Fruit fly (Drosophila melanogaster) whole organism, wandering third instar larva: ENCODE data around the gene Zasp66.

Experiments used
- Abd-B ChIP-seq: fragments of >200 bp; optimal IDR thresholded peaks from 2 replicates; lab custom pipeline; 2017; ENCODE audit warnings: missing biosample characterization, missing genetic modification characterization
- CG32264 ChIP-seq: fragments of 200-800 bp; sonication (Bioruptor generic); optimal IDR thresholded peaks from 2 replicates; lab custom pipeline; 2016; ENCODE audit warnings: missing biosample characterization, missing genetic modification characterization
- CG9705 ChIP-seq: fragments of 200-800 bp; sonication (Bioruptor generic); optimal IDR thresholded peaks from 2 replicates; lab custom pipeline; 2018; ENCODE audit warnings: missing biosample characterization, mild to moderate bottlenecking, missing genetic modification characterization
- CrebA ChIP-seq: fragments of 200-800 bp; sonication (Bioruptor generic); optimal IDR thresholded peaks from 2 replicates; lab custom pipeline; 2016; ENCODE audit warnings: missing biosample characterization, mild to moderate bottlenecking, missing genetic modification characterization, borderline replicate concordance
- Dfd ChIP-seq: fragments of >200 bp; optimal IDR thresholded peaks from 2 replicates; lab custom pipeline; 2017; ENCODE audit warnings: missing biosample characterization, missing genetic modification characterization
- Dif ChIP-seq: fragments of 200-275, 200-300 bp; sonication (Bioruptor generic); optimal IDR thresholded peaks from 2 replicates; lab custom pipeline; 2018; ENCODE audit warnings: missing biosample characterization, missing genetic modification characterization; ENCODE audit not compliant: partially characterized antibody
- GATAd ChIP-seq: sonication (Bioruptor generic); optimal IDR thresholded peaks from 2 replicates; lab custom pipeline; 2016; ENCODE audit warnings: missing biosample characterization, missing genetic modification characterization
- HLH106 ChIP-seq: fragments of 200-800 bp; optimal IDR thresholded peaks from 3 replicates; lab custom pipeline; 2019; ENCODE audit warnings: missing biosample characterization, mild to moderate bottlenecking, missing genetic modification characterization, moderate library complexity
- Hnf4 ChIP-seq: fragments of 200-800 bp; sonication (Bioruptor generic); optimal IDR thresholded peaks from 2 replicates; lab custom pipeline; 2016; ENCODE audit warnings: missing biosample characterization, mild to moderate bottlenecking, missing genetic modification characterization
- Hr78 ChIP-seq: fragments of >200 bp; optimal IDR thresholded peaks from 2 replicates; lab custom pipeline; 2017; ENCODE audit warnings: missing biosample characterization, missing genetic modification characterization
- Hr83 ChIP-seq: fragments of 200-300 bp; sonication (Bioruptor generic); optimal IDR thresholded peaks from 2 replicates; lab custom pipeline; 2016; ENCODE audit warnings: missing biosample characterization, mild to moderate bottlenecking, missing genetic modification characterization, moderate library complexity; ENCODE audit not compliant: poor library complexity, severe bottlenecking
- Jra ChIP-seq: sonication (Bioruptor generic); optimal IDR thresholded peaks from 2 replicates; lab custom pipeline; 2016; ENCODE audit warnings: missing biosample characterization, missing genetic modification characterization
- Myc ChIP-seq: fragments of >200 bp; optimal IDR thresholded peaks from 2 replicates; lab custom pipeline; 2017
- N ChIP-seq: fragments of >200 bp; optimal IDR thresholded peaks from 2 replicates; lab custom pipeline; 2018; ENCODE audit warnings: missing biosample characterization, missing external identifiers, missing genetic modification characterization
- OdsH ChIP-seq: fragments of 200-800 bp; sonication (Bioruptor generic); optimal IDR thresholded peaks from 2 replicates; lab custom pipeline; 2016; ENCODE audit warnings: missing biosample characterization, mild to moderate bottlenecking, missing genetic modification characterization
- Rel ChIP-seq, 2 experiments: fragments of 200-800 bp; sonication (Bioruptor generic) in 1 of 2; optimal IDR thresholded peaks; 2 replicates in 1 of 2; 3 replicates in 1 of 2; lab custom pipeline; 2016 to 2019; ENCODE audit warnings: mild to moderate bottlenecking in 2 of 2, missing biosample characterization in 2 of 2, missing genetic modification characterization in 2 of 2, moderate library complexity in 1 of 2
- Sp1 ChIP-seq: fragments of 200-800 bp; sonication (Bioruptor generic); optimal IDR thresholded peaks from 3 replicates; lab custom pipeline; 2019; ENCODE audit warnings: missing biosample characterization, mild to moderate bottlenecking, missing genetic modification characterization, moderate library complexity
- br ChIP-seq: fragments of 200-800 bp; sonication (Bioruptor generic); optimal IDR thresholded peaks from 2 replicates; lab custom pipeline; 2016; ENCODE audit warnings: missing biosample characterization, missing genetic modification characterization
- dmrt93B ChIP-seq: fragments of 200-800 bp; sonication (Bioruptor generic); optimal IDR thresholded peaks from 2 replicates; lab custom pipeline; 2018; ENCODE audit warnings: missing biosample characterization, mild to moderate bottlenecking, missing genetic modification characterization
- dsf ChIP-seq: sonication (Bioruptor generic); optimal IDR thresholded peaks from 2 replicates; lab custom pipeline; 2016; ENCODE audit warnings: missing biosample characterization, missing genetic modification characterization, borderline replicate concordance
- ey ChIP-seq: fragments of 200-800 bp; sonication (Bioruptor generic); optimal IDR thresholded peaks from 2 replicates; lab custom pipeline; 2016; ENCODE audit warnings: missing biosample characterization, missing genetic modification characterization
- foxo ChIP-seq, 2 experiments: fragments of 200-800 bp; sonication (Bioruptor generic); optimal IDR thresholded peaks; 2 replicates in 1 of 2; 3 replicates in 1 of 2; lab custom pipeline; 2016 to 2017; ENCODE audit warnings: missing biosample characterization in 2 of 2, missing genetic modification characterization in 2 of 2
- fru ChIP-seq: fragments of 200-800 bp; sonication (Bioruptor generic); optimal IDR thresholded peaks from 3 replicates; lab custom pipeline; 2016; ENCODE audit warnings: missing biosample characterization, mild to moderate bottlenecking, missing genetic modification characterization
- h ChIP-seq: fragments of 200-800 bp; sonication (Bioruptor generic); optimal IDR thresholded peaks from 3 replicates; lab custom pipeline; 2016; ENCODE audit warnings: missing biosample characterization, mild to moderate bottlenecking, missing genetic modification characterization
- jim ChIP-seq: fragments of 175-275, 200-325 bp; sonication (Bioruptor generic); optimal IDR thresholded peaks from 2 replicates; lab custom pipeline; 2016; ENCODE audit warnings: missing biosample characterization, mild to moderate bottlenecking, missing genetic modification characterization
- lola ChIP-seq: fragments of >200 bp; optimal IDR thresholded peaks from 2 replicates; lab custom pipeline; 2017; ENCODE audit warnings: missing biosample characterization, missing genetic modification characterization
- pan ChIP-seq: fragments of >200 bp; optimal IDR thresholded peaks from 2 replicates; lab custom pipeline; 2017
- psq ChIP-seq: fragments of 200-800 bp; sonication (Bioruptor generic); optimal IDR thresholded peaks from 3 replicates; lab custom pipeline; 2017; ENCODE audit warnings: missing biosample characterization, mild to moderate bottlenecking, missing genetic modification characterization, moderate library complexity
- rgr ChIP-seq: fragments of 200-800 bp; sonication (Bioruptor generic); optimal IDR thresholded peaks from 3 replicates; lab custom pipeline; 2016; ENCODE audit warnings: missing biosample characterization, mild to moderate bottlenecking, missing genetic modification characterization
- sv ChIP-seq: fragments of 200-800 bp; sonication (Bioruptor generic); optimal IDR thresholded peaks from 3 replicates; lab custom pipeline; 2016; ENCODE audit warnings: missing biosample characterization, missing genetic modification characterization
- tai ChIP-seq: sonication (Bioruptor generic); optimal IDR thresholded peaks from 2 replicates; lab custom pipeline; 2016; ENCODE audit warnings: missing biosample characterization, missing genetic modification characterization
- usp ChIP-seq: fragments of >200 bp; optimal IDR thresholded peaks from 2 replicates; lab custom pipeline; 2017; ENCODE audit warnings: missing biosample characterization, missing genetic modification characterization
- woc ChIP-seq: sonication (Bioruptor generic); optimal IDR thresholded peaks from 2 replicates; lab custom pipeline; 2016; ENCODE audit warnings: missing biosample characterization, mild to moderate bottlenecking, missing genetic modification characterization

Zasp66 gene

dm6 chr3L:8669087-8669486 is 44.9 kb downstream of the Zasp66 start:
- peak; percentile 22 for TF ChIP-seq CG9705 (GFP tag; lab: Kevin White, UChicago)
- no peak for TF ChIP-seq Rel (GFP tag; optimal IDR thresholded peaks at IDR 0.05; lab: Kevin White, UChicago)
- TF ChIP-seq Rel (tag; optimal IDR thresholded peaks at IDR 0.05; lab: Kevin White, UChicago) = peak; percentile 48
- no peak for TF ChIP-seq Hr83
- TF ChIP-seq fru (GFP tag; lab: Kevin White, UChicago) = peak; percentile 93
- TF ChIP-seq rgr (GFP tag; lab: Kevin White, UChicago) = peak; percentile 66
- no peak for TF ChIP-seq N (GFP tag; lab: Kevin White, UChicago)
- peak; percentile 60 for TF ChIP-seq Hnf4
- TF ChIP-seq psq = peak; percentile 45
- peak; percentile 88 for TF ChIP-seq HLH106 (tag; lab: Kevin White, UChicago)
- no peak for TF ChIP-seq sv (GFP tag; lab: Kevin White, UChicago)
- TF ChIP-seq pan (lab: Kevin White, UChicago) = no peak
- peak; percentile 78 for TF ChIP-seq OdsH (GFP tag; lab: Kevin White, UChicago)
- TF ChIP-seq Abd-B (GFP tag; lab: Kevin White, UChicago) = no peak
- peak in 1 of 2 experiments; percentile 68 for TF ChIP-seq foxo (GFP tag; optimal IDR thresholded peaks at IDR 0.05; lab: Kevin White, UChicago)
- TF ChIP-seq ey (GFP tag; lab: Kevin White, UChicago) = peak; percentile 80
- peak; percentile 88 for TF ChIP-seq h
- TF ChIP-seq br (GFP tag; lab: Kevin White, UChicago) = peak; percentile 73
- peak; percentile 87 for TF ChIP-seq Sp1 (GFP tag; lab: Kevin White, UChicago)
- TF ChIP-seq usp (GFP tag; lab: Kevin White, UChicago) = no peak
- no peak for TF ChIP-seq tai (GFP tag; lab: Kevin White, UChicago)
- TF ChIP-seq dmrt93B (GFP tag; lab: Kevin White, UChicago) = peak; percentile 49
- peak; percentile 40 for TF ChIP-seq CG32264
- TF ChIP-seq Dfd (GFP tag; lab: Kevin White, UChicago) = no peak
- TF ChIP-seq woc (GFP tag; lab: Kevin White, UChicago) = peak; percentile 82

dm6 chr3L:8669847-8670622 is 45.9 kb downstream of the Zasp66 start:
- TF ChIP-seq Myc (lab: Kevin White, UChicago) (no peak), Hr83 (no peak), fru (GFP tag; lab: Kevin White, UChicago) (no peak), OdsH (GFP tag; lab: Kevin White, UChicago) (no peak), Dfd (GFP tag; lab: Kevin White, UChicago) (no peak), psq (no peak), CG32264 (no peak), ey (GFP tag; lab: Kevin White, UChicago) (no peak), Abd-B (GFP tag; lab: Kevin White, UChicago) (no peak), HLH106 (tag; lab: Kevin White, UChicago) (no peak), GATAd (no peak), Hnf4 (no peak), rgr (GFP tag; lab: Kevin White, UChicago) (no peak), jim (GFP tag; lab: Kevin White, UChicago) (no peak), Rel (GFP tag; optimal IDR thresholded peaks at IDR 0.05; lab: Kevin White, UChicago) (no peak), Rel (tag; optimal IDR thresholded peaks at IDR 0.05; lab: Kevin White, UChicago) (no peak), Dif (GFP tag; lab: Kevin White, UChicago) (no peak), N (GFP tag; lab: Kevin White, UChicago) (no peak), sv (GFP tag; lab: Kevin White, UChicago) (no peak), pan (lab: Kevin White, UChicago) (no peak)

- no peak for TF ChIP-seq CrebA
- TF ChIP-seq woc (GFP tag; lab: Kevin White, UChicago) = no peak
- no peak for TF ChIP-seq lola
- TF ChIP-seq Abd-B (GFP tag; lab: Kevin White, UChicago) = no peak
- no peak for TF ChIP-seq N (GFP tag; lab: Kevin White, UChicago)
- no peak for TF ChIP-seq GATAd
- TF ChIP-seq tai (GFP tag; lab: Kevin White, UChicago) = no peak
- TF ChIP-seq jim (GFP tag; lab: Kevin White, UChicago) = no peak
- no peak for TF ChIP-seq foxo (GFP tag; optimal IDR thresholded peaks at IDR 0.05; lab: Kevin White, UChicago)
- no peak for TF ChIP-seq Jra
- TF ChIP-seq rgr (GFP tag; lab: Kevin White, UChicago) = no peak
- TF ChIP-seq OdsH (GFP tag; lab: Kevin White, UChicago) = no peak
- TF ChIP-seq Rel (GFP tag; optimal IDR thresholded peaks at IDR 0.05; lab: Kevin White, UChicago) = no peak
- TF ChIP-seq Rel (tag; optimal IDR thresholded peaks at IDR 0.05; lab: Kevin White, UChicago) = no peak
- no peak for TF ChIP-seq Hr78
- no peak for TF ChIP-seq psq
- TF ChIP-seq dsf = no peak
- TF ChIP-seq CG9705 (GFP tag; lab: Kevin White, UChicago) = no peak
Observed at dm6 chr3L:8670983-8671382, 46.8 kb downstream of the Zasp66 start.
